Fruit fly (Drosophila melanogaster): ENCODE results near the gene Mnt.
A peak's percentile ranks its signal among the peaks of the same experiment; 100 is the strongest.

Mnt gene

DNA sequence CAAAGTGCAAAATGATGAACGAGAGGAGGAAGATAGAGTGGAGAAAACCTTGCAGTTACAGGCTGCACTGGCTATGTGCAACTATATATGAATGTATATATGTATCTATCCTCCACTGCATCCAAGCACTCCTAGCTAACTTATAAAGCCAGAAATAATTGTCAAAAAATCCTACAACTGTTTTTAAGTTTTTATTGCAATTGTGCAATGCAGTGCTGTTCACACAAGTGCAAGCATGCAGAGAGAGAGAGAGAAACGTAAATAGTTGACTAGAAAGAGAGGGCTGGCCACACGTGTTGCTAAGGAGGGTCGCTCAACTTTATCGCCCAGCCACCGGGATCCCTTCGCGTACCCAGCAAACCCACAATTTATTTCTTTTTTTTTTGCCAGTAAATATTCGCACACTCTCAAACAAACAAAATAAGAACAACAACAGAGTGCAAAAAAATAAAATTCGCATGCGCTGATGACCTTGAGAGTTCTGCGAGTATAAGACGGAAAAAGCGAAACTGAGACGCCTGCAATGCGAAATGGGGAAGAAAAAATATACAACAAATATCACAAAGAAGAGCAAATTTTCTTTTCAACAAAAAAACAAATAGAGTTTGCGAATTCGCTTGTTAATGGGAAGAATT lies 2.2 kb downstream of the Mnt start:
- TF ChIP-seq CG17802 (tag; optimal IDR thresholded peaks at IDR 0.05) = peak; percentile 84
- TF ChIP-seq jigr1 (GFP tag; IDR thresholded peaks at IDR 0.05) = no peak
- no peak for TF ChIP-seq tna (GFP tag; IDR thresholded peaks at IDR 0.05; ENCODE audit: partially characterized antibody)
- TF ChIP-seq CG2889 (GFP tag; IDR thresholded peaks at IDR 0.05) = no peak
- 0 out of 3 replicates have a peak, but pooled peaks have one; percentile 7 for TF ChIP-seq row (GFP tag; IDR thresholded peaks at IDR 0.05)
- TF ChIP-seq ken (GFP tag; IDR thresholded peaks at IDR 0.05) = no peak
- TF ChIP-seq org-1 (GFP tag; optimal IDR thresholded peaks at IDR 0.05) = no peak
- no peak for TF ChIP-seq CG1832 (GFP tag; optimal IDR thresholded peaks at IDR 0.05)
- no peak for TF ChIP-seq bcd (GFP tag; optimal IDR thresholded peaks at IDR 0.05)
- TF ChIP-seq yki (optimal IDR thresholded peaks at IDR 0.05) = no peak
- no peak for TF ChIP-seq Vsx1 (GFP tag; optimal IDR thresholded peaks at IDR 0.05)
- no peak for TF ChIP-seq CG15011 (GFP tag; optimal IDR thresholded peaks at IDR 0.05)
- peak; percentile 21 for TF ChIP-seq sens (GFP tag)
- TF ChIP-seq nom (GFP tag; optimal IDR thresholded peaks at IDR 0.05) = peak; percentile 55
- TF ChIP-seq CG34224 (GFP tag; IDR thresholded peaks at IDR 0.05; ENCODE audit: partially characterized antibody) = no peak
- no peak for TF ChIP-seq amos (GFP tag; IDR thresholded peaks at IDR 0.05; ENCODE audit: partially characterized antibody)
- peak in 1 of 2 experiments; percentile 33 for TF ChIP-seq Trl (optimal IDR thresholded peaks at IDR 0.05)
- TF ChIP-seq Trl (GFP tag; optimal IDR thresholded peaks at IDR 0.05) = no peak
- TF ChIP-seq Pdp1 (GFP tag; optimal IDR thresholded peaks at IDR 0.05) = no peak
- TF ChIP-seq CG13424 (tag; optimal IDR thresholded peaks at IDR 0.05) = no peak
- TF ChIP-seq CkIIα-i1 (GFP tag; IDR thresholded peaks at IDR 0.05) = no peak
- TF ChIP-seq pfk (GFP tag; optimal IDR thresholded peaks at IDR 0.05) = no peak
- no peak for TF ChIP-seq CG17568 (GFP tag; optimal IDR thresholded peaks at IDR 0.05)
- no peak for TF ChIP-seq dmrt11E (tag; optimal IDR thresholded peaks at IDR 0.05)
- no peak for TF ChIP-seq zen2 (GFP tag; IDR thresholded peaks at IDR 0.05; ENCODE audit: partially characterized antibody)
- no peak for TF ChIP-seq chif (GFP tag; optimal IDR thresholded peaks at IDR 0.05)
- no peak for TF ChIP-seq D (optimal IDR thresholded peaks at IDR 0.05)
- TF ChIP-seq D (GFP tag; optimal IDR thresholded peaks at IDR 0.05) = no peak
- no peak for TF ChIP-seq CG6272 (GFP tag; IDR thresholded peaks at IDR 0.05)
- TF ChIP-seq CG33213 (GFP tag; optimal IDR thresholded peaks at IDR 0.05) = no peak
- no peak for TF ChIP-seq CG5180 (GFP tag; optimal IDR thresholded peaks at IDR 0.05)
- TF ChIP-seq gcm2 (GFP tag; optimal IDR thresholded peaks at IDR 0.05) = no peak
- no peak for TF ChIP-seq HmgD (GFP tag; optimal IDR thresholded peaks at IDR 0.05)
- no peak for TF ChIP-seq lov (optimal IDR thresholded peaks at IDR 0.05)
- TF ChIP-seq lov (GFP tag; IDR thresholded peaks at IDR 0.05) = no peak
- TF ChIP-seq CG8359 (GFP tag; optimal IDR thresholded peaks at IDR 0.05; ENCODE audit: borderline replicate concordance) = no peak
- no peak for TF ChIP-seq Sox100B (GFP tag; optimal IDR thresholded peaks at IDR 0.05)
- TF ChIP-seq CG10209 (GFP tag; optimal IDR thresholded peaks at IDR 0.05) = no peak
- TF ChIP-seq BEAF-32 (GFP tag; optimal IDR thresholded peaks at IDR 0.05) = no peak
- TF ChIP-seq CG3995 (GFP tag; optimal IDR thresholded peaks at IDR 0.05) = no peak
- TF ChIP-seq CG8388 (GFP tag; optimal IDR thresholded peaks at IDR 0.05) = no peak
- no peak for TF ChIP-seq CG10431 (GFP tag; optimal IDR thresholded peaks at IDR 0.05)
- peak; percentile 26 for TF ChIP-seq CG11504 (tag; optimal IDR thresholded peaks at IDR 0.05)
- no peak for TF ChIP-seq Rx (GFP tag; IDR thresholded peaks at IDR 0.05)
- TF ChIP-seq CG1024 (GFP tag; IDR thresholded peaks at IDR 0.05) = no peak
- no peak for TF ChIP-seq H2.0 (GFP tag; IDR thresholded peaks at IDR 0.05)
- TF ChIP-seq grau (tag; optimal IDR thresholded peaks at IDR 0.05) = peak; percentile 8
- no peak for TF ChIP-seq D19A (tag; optimal IDR thresholded peaks at IDR 0.05)
- TF ChIP-seq corto (GFP tag; optimal IDR thresholded peaks at IDR 0.05) = no peak
- TF ChIP-seq Drgx (GFP tag; IDR thresholded peaks at IDR 0.05) = peak; percentile 88
- no peak for TF ChIP-seq Nf-YA (GFP tag; IDR thresholded peaks at IDR 0.05)
